Worm (Caenorhabditis elegans) whole organism, L4 larva: Measurements from ENCODE around the gene R08C7.1.

Source experiments
- D1046.2 ChIP-seq: fragments of 200-800 bp; sonication (Bioruptor generic); IDR thresholded peaks from 2 replicates; pipeline ENCODE4 v1.3.6; 2022; ENCODE audit warnings: missing genetic modification characterization, missing compliant biosample characterization
- F44E2.7 ChIP-seq: fragments of 200-800 bp; sonication (Bioruptor generic); IDR thresholded peaks from 2 replicates; pipeline ENCODE4 v2.1.2; 2022; ENCODE audit warnings: missing genetic modification characterization, missing compliant biosample characterization
- T20F7.1 ChIP-seq: fragments of 200-800 bp; sonication (Bioruptor generic); optimal IDR thresholded peaks from 2 replicates; lab custom pipeline; 2018; ENCODE audit warnings: mild to moderate bottlenecking, missing genetic modification characterization, missing compliant biosample characterization
- Y105C5A.15 ChIP-seq: fragments of 200-800 bp; sonication (Bioruptor generic); IDR thresholded peaks from 2 replicates; pipeline ENCODE4 v1.3.6; 2022; ENCODE audit warnings: missing genetic modification characterization, missing compliant biosample characterization
- Y5F2A.4 ChIP-seq: fragments of 200-800 bp; sonication (Bioruptor generic); optimal IDR thresholded peaks from 2 replicates; lab custom pipeline; 2018; ENCODE audit warnings: mild to moderate bottlenecking, missing genetic modification characterization, missing compliant biosample characterization
- Y75B8A.6 ChIP-seq: fragments of 200-800 bp; sonication (Bioruptor generic); IDR thresholded peaks from 2 replicates; pipeline ENCODE4 v1.3.6; 2022; ENCODE audit warnings: missing genetic modification reagents, missing genetic modification characterization, missing compliant biosample characterization
- ZK546.5 ChIP-seq, 2 experiments: sonication (generic microtip); optimal IDR thresholded peaks; 2 replicates each; lab custom pipeline; 2017; ENCODE audit warnings: missing biosample characterization in 2 of 2, missing genetic modification characterization in 2 of 2
- arid-1 ChIP-seq: fragments of 200-800 bp; sonication (Bioruptor generic); conservative IDR thresholded peaks from 2 replicates; pipeline ENCODE4 v1.3.6; 2022; ENCODE audit warnings: missing genetic modification reagents, missing genetic modification characterization, missing compliant biosample characterization
- attf-4 ChIP-seq: sonication (generic microtip); optimal IDR thresholded peaks from 3 replicates; lab custom pipeline; 2017; ENCODE audit warnings: missing biosample characterization, missing genetic modification characterization
- ceh-28 ChIP-seq: fragments of 150-350 bp; optimal IDR thresholded peaks from 2 replicates; lab custom pipeline; 2014; ENCODE audit warnings: missing biosample characterization, missing genetic modification reagents, missing genetic modification characterization
- ceh-44 ChIP-seq: fragments of 200-800 bp; sonication (Bioruptor generic); IDR thresholded peaks from 2 replicates; pipeline ENCODE4 v1.3.6; 2022; ENCODE audit warnings: missing genetic modification reagents, missing genetic modification characterization, missing compliant biosample characterization
- cey-2 ChIP-seq: sonication (generic microtip); optimal IDR thresholded peaks from 3 replicates; lab custom pipeline; 2017; ENCODE audit warnings: missing genetic modification characterization, mild to moderate bottlenecking, missing compliant biosample characterization, antibody characterized with exemption, borderline replicate concordance; ENCODE audit not compliant: insufficient read depth
- ctbp-1 ChIP-seq: fragments of 200-800 bp; sonication (Bioruptor generic); IDR thresholded peaks from 2 replicates; pipeline ENCODE4 v1.3.6; 2022; ENCODE audit warnings: missing genetic modification reagents, missing genetic modification characterization, missing compliant biosample characterization
- daf-16 ChIP-seq, 3 experiments: sonication (generic microtip); optimal IDR thresholded peaks; 2 replicates each; lab custom pipeline; 2016 to 2017; ENCODE audit warnings: missing genetic modification characterization in 3 of 3, missing genetic modification reagents in 3 of 3, mild to moderate bottlenecking in 2 of 3, missing compliant biosample characterization in 2 of 3, missing biosample characterization in 1 of 3, moderate library complexity in 1 of 3
- dmd-6 ChIP-seq: fragments of 200-800 bp; sonication (Bioruptor generic); IDR thresholded peaks from 2 replicates; pipeline ENCODE4 v1.3.6; 2022; ENCODE audit warnings: missing genetic modification reagents, missing genetic modification characterization, missing compliant biosample characterization
- duxl-1 ChIP-seq: sonication (generic microtip); optimal IDR thresholded peaks from 2 replicates; lab custom pipeline; 2016; ENCODE audit warnings: mild to moderate bottlenecking, missing genetic modification characterization, moderate library complexity, missing compliant biosample characterization; ENCODE audit not compliant: poor library complexity
- dve-1 ChIP-seq: sonication (generic microtip); optimal IDR thresholded peaks from 2 replicates; lab custom pipeline; 2017; ENCODE audit warnings: antibody characterized with exemption, mild to moderate bottlenecking, missing genetic modification characterization, missing compliant biosample characterization; ENCODE audit not compliant: insufficient read depth
- egl-27 ChIP-seq: sonication (generic microtip); optimal IDR thresholded peaks from 3 replicates; lab custom pipeline; 2017; ENCODE audit warnings: missing biosample characterization, missing genetic modification reagents, missing genetic modification characterization
- egl-43 ChIP-seq: fragments of 200-800 bp; sonication (Bioruptor generic); IDR thresholded peaks from 2 replicates; pipeline ENCODE4 v1.3.6; 2022; ENCODE audit warnings: missing genetic modification reagents, missing genetic modification characterization, missing compliant biosample characterization
- fkh-10 ChIP-seq: fragments of 150-350 bp; optimal IDR thresholded peaks from 2 replicates; lab custom pipeline; 2014; ENCODE audit warnings: missing biosample characterization, missing genetic modification reagents, missing genetic modification characterization
- gei-8 ChIP-seq: fragments of 200-800 bp; sonication (Bioruptor generic); optimal IDR thresholded peaks from 2 replicates; lab custom pipeline; 2018; ENCODE audit warnings: mild to moderate bottlenecking, missing genetic modification characterization, missing compliant biosample characterization
- hif-1 ChIP-seq, 2 experiments: sonication (generic microtip); optimal IDR thresholded peaks; 2 replicates each; lab custom pipeline; 2016 to 2017; ENCODE audit warnings: missing compliant biosample characterization in 2 of 2, missing genetic modification characterization in 2 of 2, missing genetic modification reagents in 2 of 2, missing genotype in 2 of 2, mild to moderate bottlenecking in 1 of 2
- hlh-11 ChIP-seq: fragments of 200-800 bp; sonication (Bioruptor generic); optimal IDR thresholded peaks from 2 replicates; lab custom pipeline; 2018; ENCODE audit warnings: mild to moderate bottlenecking, missing genetic modification characterization, missing compliant biosample characterization
- hlh-30 ChIP-seq: sonication (generic microtip); optimal IDR thresholded peaks from 2 replicates; lab custom pipeline; 2017; ENCODE audit warnings: antibody characterized with exemption, mild to moderate bottlenecking, missing genetic modification characterization, missing compliant biosample characterization; ENCODE audit not compliant: insufficient read depth
- hmg-1.1 ChIP-seq: fragments of 200-800 bp; sonication (Bioruptor generic); IDR thresholded peaks from 2 replicates; pipeline ENCODE4 v1.3.6; 2022; ENCODE audit warnings: missing genetic modification reagents, missing genetic modification characterization, missing compliant biosample characterization
- lim-7 ChIP-seq: fragments of 200-800 bp; sonication (Bioruptor generic); IDR thresholded peaks from 2 replicates; pipeline ENCODE4 v1.3.6; 2022; ENCODE audit warnings: missing genetic modification characterization, missing compliant biosample characterization
- lin-13 ChIP-seq: fragments of 150-350 bp; optimal IDR thresholded peaks from 2 replicates; lab custom pipeline; 2014; ENCODE audit warnings: missing biosample characterization, missing genetic modification reagents, missing genetic modification characterization
- lin-39 ChIP-seq: fragments of 150-350 bp; optimal IDR thresholded peaks from 2 replicates; lab custom pipeline; 2014; ENCODE audit warnings: missing biosample characterization, missing genetic modification reagents, missing genetic modification characterization
- lsy-2 ChIP-seq, 2 experiments: fragments of 150-350 bp in 1 of 2; sonication (generic microtip) in 1 of 2; optimal IDR thresholded peaks; 2 replicates each; lab custom pipeline; 2014 to 2017; ENCODE audit warnings: missing biosample characterization in 2 of 2, missing genetic modification characterization in 2 of 2
- madf-9 ChIP-seq: fragments of 200-800 bp; sonication (Bioruptor generic); conservative IDR thresholded peaks from 2 replicates; pipeline ENCODE4 v1.3.6; 2022; ENCODE audit warnings: missing genetic modification reagents, missing genetic modification characterization, missing compliant biosample characterization
- mdl-1 ChIP-seq, 2 experiments: fragments of 150-350 bp in 1 of 2; sonication (generic microtip) in 1 of 2; optimal IDR thresholded peaks; 2 replicates each; lab custom pipeline; 2014 to 2017; ENCODE audit warnings: missing biosample characterization in 2 of 2, missing genetic modification characterization in 2 of 2
- mxl-3 ChIP-seq: fragments of 200-800 bp; sonication (Bioruptor generic); optimal IDR thresholded peaks from 2 replicates; lab custom pipeline; 2018; ENCODE audit warnings: mild to moderate bottlenecking, missing genetic modification characterization, missing compliant biosample characterization
- nhr-102 ChIP-seq: sonication (generic microtip); optimal IDR thresholded peaks from 2 replicates; lab custom pipeline; 2016; ENCODE audit warnings: mild to moderate bottlenecking, missing genetic modification characterization, moderate library complexity, missing compliant biosample characterization
- nhr-11 ChIP-seq: fragments of 150-350 bp; optimal IDR thresholded peaks from 2 replicates; lab custom pipeline; 2014; ENCODE audit warnings: missing biosample characterization, missing genetic modification characterization
- nhr-237 ChIP-seq: sonication (generic microtip); optimal IDR thresholded peaks from 2 replicates; lab custom pipeline; 2017; ENCODE audit warnings: missing biosample characterization, missing genetic modification characterization
- nhr-25 ChIP-seq: sonication (generic microtip); optimal IDR thresholded peaks from 2 replicates; lab custom pipeline; 2017; ENCODE audit warnings: missing genetic modification characterization, mild to moderate bottlenecking, missing compliant biosample characterization, antibody characterized with exemption, moderate library complexity, borderline replicate concordance; ENCODE audit not compliant: insufficient read depth
- nhr-28 ChIP-seq: fragments of 150-350 bp; optimal IDR thresholded peaks from 2 replicates; lab custom pipeline; 2014; ENCODE audit warnings: missing biosample characterization, missing genetic modification characterization
- nhr-77 ChIP-seq: fragments of 150-350 bp; optimal IDR thresholded peaks from 2 replicates; lab custom pipeline; 2014; ENCODE audit warnings: missing biosample characterization, missing genetic modification characterization
- php-3 ChIP-seq: fragments of 200-800 bp; sonication (Bioruptor generic); IDR thresholded peaks from 2 replicates; pipeline ENCODE4 v1.3.6; 2022; ENCODE audit warnings: missing genetic modification reagents, missing genetic modification characterization, missing compliant biosample characterization
- pqm-1 ChIP-seq: sonication (generic microtip); optimal IDR thresholded peaks from 2 replicates; lab custom pipeline; 2017; ENCODE audit warnings: missing biosample characterization, missing genetic modification characterization
- set-16 ChIP-seq: fragments of 200-800 bp; sonication (Bioruptor generic); IDR thresholded peaks from 2 replicates; pipeline ENCODE4 v1.3.6; 2022; ENCODE audit warnings: missing genetic modification reagents, missing genetic modification characterization, missing compliant biosample characterization
- skn-1 ChIP-seq: fragments of 150-350 bp; optimal IDR thresholded peaks from 2 replicates; lab custom pipeline; 2014; ENCODE audit warnings: missing biosample characterization, missing genetic modification characterization
- snpc-1.2 ChIP-seq: fragments of 200-800 bp; sonication (Bioruptor generic); IDR thresholded peaks from 2 replicates; pipeline ENCODE4 v1.3.6; 2022; ENCODE audit warnings: missing genetic modification reagents, missing genetic modification characterization, missing compliant biosample characterization
- zag-1 ChIP-seq: fragments of 150-350 bp; optimal IDR thresholded peaks from 2 replicates; lab custom pipeline; 2014; ENCODE audit warnings: missing biosample characterization, missing genetic modification characterization

The R08C7.1 gene

DNA sequence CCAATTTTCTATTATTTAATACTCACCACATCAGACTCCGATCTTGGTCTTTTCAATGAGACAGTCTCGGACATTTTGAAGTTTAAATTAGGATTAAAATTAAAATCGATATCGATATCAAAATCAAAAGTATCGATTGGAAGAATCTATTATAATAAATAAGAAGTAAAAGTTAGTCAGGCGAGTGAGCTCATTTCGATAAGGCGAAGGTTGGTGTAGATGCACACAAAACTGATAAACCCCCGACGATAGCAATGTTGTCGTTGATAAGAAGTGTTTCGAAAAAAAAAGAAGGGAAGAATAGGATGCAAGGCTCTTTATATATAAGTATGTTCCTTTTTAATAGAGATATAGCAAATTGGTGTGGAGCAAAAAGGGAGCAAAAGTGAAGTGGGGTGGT, 30.9 kb downstream of the R08C7.1 start, which contains the start of gene M01H9.4:
Gene M01H9.4 (minus strand): TSS at position 379 of the 400 bp plus-strand sequence.
- TF ChIP-seq hlh-11 (tag; lab: Kevin White, UChicago), result peak; percentile 67
- no peak for TF ChIP-seq hif-1 (tag; optimal IDR thresholded peaks at IDR 0.05; lab: Kevin White, UChicago)
- TF ChIP-seq D1046.2 (GFP tag; lab: Robert Waterston, UW), result no peak
- no peak for TF ChIP-seq daf-16 (GFP tag; optimal IDR thresholded peaks at IDR 0.05; lab: Kevin White, UChicago)
- peak; percentile 94 for TF ChIP-seq daf-16 (tag; optimal IDR thresholded peaks at IDR 0.05; lab: Kevin White, UChicago)
- TF ChIP-seq nhr-25, result no peak
- peak; percentile 26 for TF ChIP-seq hlh-30 (tag; lab: Kevin White, UChicago)
- TF ChIP-seq zag-1 (tag; lab: Kevin White, UChicago), result no peak
- peak; percentile 89 for TF ChIP-seq dve-1 (tag; lab: Kevin White, UChicago)
- TF ChIP-seq lsy-2 (tag; optimal IDR thresholded peaks at IDR 0.05; lab: Kevin White, UChicago), result peak in 1 of 2 experiments; percentile 28
- TF ChIP-seq nhr-28, result peak; percentile 93
- TF ChIP-seq egl-27, result no peak
- TF ChIP-seq mxl-3 (GFP tag; lab: Kevin White, UChicago), result peak; percentile 4
- TF ChIP-seq ceh-28 (tag; lab: Kevin White, UChicago), result no peak
- no peak for TF ChIP-seq ceh-44 (GFP tag; lab: Robert Waterston, UW)
- no peak for TF ChIP-seq Y105C5A.15 (GFP tag; lab: Robert Waterston, UW)
- no peak for TF ChIP-seq arid-1 (GFP tag; lab: Robert Waterston, UW)
- no peak for TF ChIP-seq ZK546.5 (tag; optimal IDR thresholded peaks at IDR 0.05; lab: Kevin White, UChicago)
- peak; percentile 99 for TF ChIP-seq pqm-1
- peak; percentile 76 for TF ChIP-seq dmd-6 (GFP tag; lab: Robert Waterston, UW)
- TF ChIP-seq nhr-77, result peak; percentile 50
- TF ChIP-seq nhr-237 (tag; lab: Kevin White, UChicago), result no peak
- no peak for TF ChIP-seq egl-43 (GFP tag; lab: Robert Waterston, UW)

DNA sequence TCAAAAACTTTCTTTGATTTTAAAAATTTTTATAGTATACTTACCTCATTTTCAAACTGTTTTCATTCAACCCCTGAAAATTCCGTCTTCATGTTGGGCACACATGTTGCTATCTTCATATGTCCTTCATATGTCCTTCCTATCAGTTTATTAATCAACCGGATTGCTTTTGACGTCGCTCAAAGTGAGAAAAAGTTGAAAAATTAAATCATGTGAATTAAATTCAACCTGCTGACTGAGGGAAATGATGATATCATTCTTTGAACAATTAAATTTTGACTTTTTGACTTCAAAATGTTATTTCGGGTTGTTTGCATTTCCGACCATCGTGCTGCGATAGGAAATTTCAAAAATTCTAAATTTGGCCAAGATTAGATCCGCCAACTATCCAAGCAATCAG, 32.9 kb downstream of the R08C7.1 start:
- TF ChIP-seq ctbp-1 (no peak), cey-2 (tag; lab: Kevin White, UChicago) (no peak), hmg-1.1 (no peak), dmd-6 (GFP tag; lab: Robert Waterston, UW) (peak; percentile 68), snpc-1.2 (GFP tag; lab: Robert Waterston, UW) (no peak), nhr-102 (tag; lab: Kevin White, UChicago) (no peak), gei-8 (GFP tag; lab: Kevin White, UChicago) (no peak), madf-9 (GFP tag; lab: Robert Waterston, UW) (no peak), skn-1 (tag; lab: Kevin White, UChicago) (no peak), mdl-1 (tag; optimal IDR thresholded peaks at IDR 0.05; lab: Kevin White, UChicago) (no peak), lim-7 (no peak), pqm-1 (peak; percentile 70), nhr-11 (no peak), lin-13 (GFP tag; lab: Kevin White, UChicago) (no peak), php-3 (GFP tag; lab: Robert Waterston, UW) (no peak), nhr-77 (no peak), Y75B8A.6 (GFP tag; lab: Robert Waterston, UW) (no peak), fkh-10 (GFP tag; lab: Kevin White, UChicago) (no peak), duxl-1 (tag; lab: Kevin White, UChicago) (no peak), Y5F2A.4 (no peak), attf-4 (tag; lab: Kevin White, UChicago) (no peak), set-16 (no peak), F44E2.7 (GFP tag; lab: Robert Waterston, UW) (no peak), egl-43 (GFP tag; lab: Robert Waterston, UW) (no peak), dve-1 (tag; lab: Kevin White, UChicago) (peak; percentile 45), lin-39 (tag; lab: Kevin White, UChicago) (no peak), T20F7.1 (no peak), hlh-30 (tag; lab: Kevin White, UChicago) (peak; percentile 42)
- TF ChIP-seq, all 104 proteins: peak for 4
